Worm (Caenorhabditis elegans) whole organism, L4/young adult: ENCODE measurements around the gene srd-8.

Source experiments
- dao-5 ChIP-seq: sonication (generic microtip); optimal IDR thresholded peaks from 2 replicates; lab custom pipeline; 2016; ENCODE audit warnings: missing genotype, missing genetic modification characterization, moderate library complexity, missing compliant biosample characterization
- him-1 ChIP-seq: sonication (generic microtip); optimal IDR thresholded peaks from 2 replicates; lab custom pipeline; 2016; ENCODE audit warnings: missing genotype, missing genetic modification reagents, missing genetic modification characterization, missing compliant biosample characterization

ce11 chrIV:5595567-5595966 lies 49.8 kb downstream of the srd-8 start:
- TF ChIP-seq him-1 = no peak
- no peak for TF ChIP-seq dao-5 (tag; lab: Kevin White, UChicago)
